Fruit fly (Drosophila melanogaster) whole organism, embryonic: ENCODE measurements around the gene CG18262.

Experiments used
- Ada2b ChIP-seq: fragments of 200-800 bp; sonication (Bioruptor generic); IDR thresholded peaks from 2 replicates; pipeline ENCODE4 v1.3.6; 2022; ENCODE audit warnings: missing biosample characterization, missing genetic modification characterization
- Blimp-1 ChIP-seq: fragments of 200-800 bp; sonication (Bioruptor generic); optimal IDR thresholded peaks from 3 replicates; lab custom pipeline; 2018; ENCODE audit warnings: missing biosample characterization, missing genetic modification characterization, mild to moderate bottlenecking, moderate library complexity, missing genetic modification reagents
- C15 ChIP-seq: fragments of 200-800 bp; sonication (Bioruptor generic); IDR thresholded peaks from 3 replicates; pipeline ENCODE4 v1.3.6; 2022; ENCODE audit warnings: missing biosample characterization, missing genetic modification characterization
- CG11093 ChIP-seq: fragments of 200-800 bp; sonication (Bioruptor generic); IDR thresholded peaks from 3 replicates; pipeline ENCODE4 v1.3.6; 2022; ENCODE audit warnings: missing biosample characterization, missing genetic modification characterization
- CG11456 ChIP-seq: fragments of 200-800 bp; sonication (Bioruptor generic); IDR thresholded peaks from 3 replicates; pipeline ENCODE4 v1.3.6; 2022; ENCODE audit warnings: missing biosample characterization, missing genetic modification characterization
- CG11696 ChIP-seq: fragments of 200-800 bp; sonication (Bioruptor generic); IDR thresholded peaks from 2 replicates; pipeline ENCODE4 v1.3.6; 2022; ENCODE audit warnings: missing biosample characterization, missing genetic modification characterization
- CG12104 ChIP-seq: fragments of 200-800 bp; sonication (Bioruptor generic); optimal IDR thresholded peaks from 3 replicates; lab custom pipeline; 2016; ENCODE audit warnings: missing biosample characterization, missing genetic modification characterization
- CG12236 ChIP-seq: fragments of 200-800 bp; sonication (Bioruptor generic); optimal IDR thresholded peaks from 2 replicates; lab custom pipeline; 2016; ENCODE audit warnings: missing biosample characterization, missing genetic modification characterization
- CG14860 ChIP-seq: fragments of 200-800 bp; sonication (Bioruptor generic); IDR thresholded peaks from 3 replicates; pipeline ENCODE4 v1.3.6; 2022; ENCODE audit warnings: missing biosample characterization, missing genetic modification characterization; ENCODE audit not compliant: partially characterized antibody
- CG14965 ChIP-seq: fragments of 200-800 bp; sonication (Bioruptor generic); optimal IDR thresholded peaks from 2 replicates; lab custom pipeline; 2016; ENCODE audit warnings: missing biosample characterization, missing genetic modification characterization, borderline replicate concordance
- CG15514 ChIP-seq: fragments of 200-800 bp; sonication (Bioruptor generic); optimal IDR thresholded peaks from 3 replicates; lab custom pipeline; 2017; ENCODE audit warnings: missing biosample characterization, missing genetic modification characterization, mild to moderate bottlenecking, moderate library complexity, missing genetic modification reagents
- CG1647 ChIP-seq: fragments of 200-800 bp; sonication (Bioruptor generic); optimal IDR thresholded peaks from 3 replicates; lab custom pipeline; 2016; ENCODE audit warnings: missing biosample characterization, missing genetic modification characterization
- CG16863 ChIP-seq: fragments of 200-800 bp; sonication (Bioruptor generic); optimal IDR thresholded peaks from 3 replicates; lab custom pipeline; 2016; ENCODE audit warnings: missing biosample characterization, missing genetic modification characterization
- CG17385 ChIP-seq: fragments of 200-800 bp; sonication (Bioruptor generic); optimal IDR thresholded peaks from 3 replicates; lab custom pipeline; 2018; ENCODE audit warnings: missing biosample characterization, mild to moderate bottlenecking, missing genetic modification characterization
- CG18619 ChIP-seq: fragments of 200-800 bp; sonication (Bioruptor generic); optimal IDR thresholded peaks from 3 replicates; lab custom pipeline; 2017; ENCODE audit warnings: missing biosample characterization, mild to moderate bottlenecking, missing genetic modification characterization
- CG2199 ChIP-seq: fragments of 200-800 bp; sonication (Bioruptor generic); IDR thresholded peaks from 3 replicates; pipeline ENCODE4 v1.3.6; 2022; ENCODE audit warnings: missing biosample characterization, missing genetic modification characterization
- CG3281 ChIP-seq: fragments of 200-800 bp; sonication (Bioruptor generic); optimal IDR thresholded peaks from 3 replicates; lab custom pipeline; 2017; ENCODE audit warnings: missing biosample characterization, mild to moderate bottlenecking, missing genetic modification characterization
- CG34224 ChIP-seq: fragments of 200-800 bp; sonication (Bioruptor generic); IDR thresholded peaks from 3 replicates; pipeline ENCODE4 v1.3.6; 2022; ENCODE audit warnings: missing biosample characterization, missing genetic modification characterization; ENCODE audit not compliant: partially characterized antibody
- CG5953 ChIP-seq: fragments of 200-800 bp; sonication (Bioruptor generic); IDR thresholded peaks from 2 replicates; pipeline ENCODE4 v1.3.6; 2022; ENCODE audit warnings: missing biosample characterization, missing genetic modification characterization
- CG6272 ChIP-seq: fragments of 200-800 bp; sonication (Bioruptor generic); IDR thresholded peaks from 2 replicates; pipeline ENCODE4 v1.3.6; 2022; ENCODE audit warnings: missing biosample characterization, missing genetic modification characterization
- CG6683 ChIP-seq: fragments of 200-800 bp; sonication (Bioruptor generic); optimal IDR thresholded peaks from 2 replicates; lab custom pipeline; 2017; ENCODE audit warnings: missing biosample characterization, mild to moderate bottlenecking, missing genetic modification characterization, missing genetic modification reagents
- CG7372 ChIP-seq: fragments of 200-800 bp; sonication (Bioruptor generic); IDR thresholded peaks from 2 replicates; pipeline ENCODE4 v1.3.6; 2022; ENCODE audit warnings: missing biosample characterization, missing genetic modification characterization
- CG7963 ChIP-seq: fragments of 200-800 bp; sonication (Bioruptor generic); IDR thresholded peaks from 3 replicates; pipeline ENCODE4 v1.3.6; 2022; ENCODE audit warnings: missing biosample characterization, missing genetic modification characterization; ENCODE audit not compliant: partially characterized antibody
- CG9727 ChIP-seq: fragments of 200-800 bp; sonication (Bioruptor generic); optimal IDR thresholded peaks from 3 replicates; lab custom pipeline; 2017; ENCODE audit warnings: missing biosample characterization, mild to moderate bottlenecking, missing genetic modification characterization
- Dad ChIP-seq: fragments of 200-800 bp; sonication (Bioruptor generic); optimal IDR thresholded peaks from 3 replicates; lab custom pipeline; 2016; ENCODE audit warnings: missing biosample characterization, missing genetic modification characterization
- Dp ChIP-seq: fragments of 200-800 bp; sonication (Bioruptor generic); optimal IDR thresholded peaks from 2 replicates; lab custom pipeline; 2018; ENCODE audit warnings: missing biosample characterization, mild to moderate bottlenecking, missing genetic modification characterization, moderate library complexity
- E2f2 ChIP-seq: fragments of 200-800 bp; sonication (Bioruptor generic); IDR thresholded peaks from 2 replicates; pipeline ENCODE4 v1.3.6; 2022; ENCODE audit warnings: missing biosample characterization, missing genetic modification characterization
- Elba2 ChIP-seq: fragments of 200-800 bp; sonication (Bioruptor generic); optimal IDR thresholded peaks from 3 replicates; lab custom pipeline; 2016; ENCODE audit warnings: missing biosample characterization, missing genetic modification characterization
- HLH3B ChIP-seq: fragments of 200-800 bp; sonication (Bioruptor generic); IDR thresholded peaks from 2 replicates; pipeline ENCODE4 v1.3.6; 2022; ENCODE audit warnings: missing biosample characterization, missing genetic modification characterization
- Hey ChIP-seq: fragments of 200-800 bp; sonication (Bioruptor generic); optimal IDR thresholded peaks from 3 replicates; lab custom pipeline; 2018; ENCODE audit warnings: missing biosample characterization, mild to moderate bottlenecking, missing genetic modification characterization
- HmgZ ChIP-seq: fragments of 200-800 bp; sonication (Bioruptor generic); optimal IDR thresholded peaks from 2 replicates; lab custom pipeline; 2018; ENCODE audit warnings: missing biosample characterization, mild to moderate bottlenecking, missing genetic modification characterization
- Hr51 ChIP-seq, 2 experiments: fragments of 200-800 bp; sonication (Bioruptor generic); optimal IDR thresholded peaks; 2 replicates in 1 of 2; 3 replicates in 1 of 2; lab custom pipeline; 2016 to 2018; ENCODE audit warnings: missing biosample characterization in 2 of 2, missing genetic modification characterization in 2 of 2, mild to moderate bottlenecking in 1 of 2, moderate library complexity in 1 of 2
- Optix ChIP-seq: fragments of 200-800 bp; sonication (Bioruptor generic); IDR thresholded peaks from 3 replicates; pipeline ENCODE4 v1.3.6; 2022; ENCODE audit warnings: missing biosample characterization, missing genetic modification characterization
- Sin3A ChIP-seq: fragments of >200 bp; optimal IDR thresholded peaks from 2 replicates; lab custom pipeline; 2018
- ash1 ChIP-seq: fragments of 200-800 bp; sonication (Bioruptor generic); optimal IDR thresholded peaks from 2 replicates; lab custom pipeline; 2018; ENCODE audit warnings: missing biosample characterization, mild to moderate bottlenecking, missing genetic modification characterization
- ci ChIP-seq: fragments of 200-800 bp; sonication (Bioruptor generic); IDR thresholded peaks from 3 replicates; pipeline ENCODE4 v1.3.6; 2022; ENCODE audit warnings: missing biosample characterization, missing genetic modification characterization
- corto ChIP-seq: fragments of 200-800 bp; sonication (Bioruptor generic); optimal IDR thresholded peaks from 2 replicates; lab custom pipeline; 2016; ENCODE audit warnings: missing biosample characterization, mild to moderate bottlenecking, missing genetic modification characterization, moderate library complexity
- crc ChIP-seq: fragments of 200-800 bp; sonication (Bioruptor generic); optimal IDR thresholded peaks from 2 replicates; lab custom pipeline; 2016; ENCODE audit warnings: missing biosample characterization, missing genetic modification characterization
- crol ChIP-seq: fragments of 200-800 bp; sonication (Bioruptor generic); IDR thresholded peaks from 2 replicates; pipeline ENCODE4 v1.3.6; 2022; ENCODE audit warnings: missing biosample characterization, missing genetic modification characterization
- dimm ChIP-seq: fragments of 200-800 bp; sonication (Bioruptor generic); IDR thresholded peaks from 2 replicates; pipeline ENCODE4 v1.3.6; 2022; ENCODE audit warnings: missing biosample characterization, missing genetic modification characterization
- eyg ChIP-seq: fragments of 200-800 bp; sonication (Bioruptor generic); optimal IDR thresholded peaks from 3 replicates; lab custom pipeline; 2016; ENCODE audit warnings: missing biosample characterization, missing genetic modification characterization
- fd96Cb ChIP-seq: fragments of 200-800 bp; sonication (Bioruptor generic); optimal IDR thresholded peaks from 2 replicates; lab custom pipeline; 2018; ENCODE audit warnings: missing biosample characterization, mild to moderate bottlenecking, missing genetic modification characterization, moderate library complexity
- grau ChIP-seq: fragments of 200-800 bp; optimal IDR thresholded peaks from 3 replicates; lab custom pipeline; 2019; ENCODE audit warnings: missing biosample characterization, mild to moderate bottlenecking, missing genetic modification characterization, moderate library complexity
- ham ChIP-seq: fragments of 200-800 bp; sonication (Bioruptor generic); IDR thresholded peaks from 2 replicates; pipeline ENCODE4 v1.3.6; 2022; ENCODE audit warnings: missing biosample characterization, missing genetic modification characterization
- org-1 ChIP-seq: fragments of 200-800 bp; sonication (Bioruptor generic); optimal IDR thresholded peaks from 2 replicates; lab custom pipeline; 2017; ENCODE audit warnings: missing biosample characterization, missing genetic modification characterization
- pnt ChIP-seq: fragments of 200-800 bp; sonication (Bioruptor generic); optimal IDR thresholded peaks from 3 replicates; lab custom pipeline; 2016; ENCODE audit warnings: missing biosample characterization, missing genetic modification characterization
- pzg ChIP-seq: fragments of 200-800 bp; sonication (Bioruptor generic); optimal IDR thresholded peaks from 3 replicates; lab custom pipeline; 2018; ENCODE audit warnings: missing biosample characterization, mild to moderate bottlenecking, missing genetic modification characterization, moderate library complexity
- sens-2 ChIP-seq: fragments of 200-800 bp; sonication (Bioruptor generic); IDR thresholded peaks from 2 replicates; pipeline ENCODE4 v1.3.6; 2022; ENCODE audit warnings: missing biosample characterization, missing genetic modification characterization
- sim ChIP-seq: fragments of 200-800 bp; sonication (Bioruptor generic); IDR thresholded peaks from 2 replicates; pipeline ENCODE4 v1.3.6; 2022; ENCODE audit warnings: missing biosample characterization, missing genetic modification characterization
- sima ChIP-seq: fragments of 200-800 bp; sonication (Bioruptor generic); optimal IDR thresholded peaks from 2 replicates; lab custom pipeline; 2016; ENCODE audit warnings: missing biosample characterization, missing genetic modification characterization
- yki ChIP-seq: fragments of >200 bp; optimal IDR thresholded peaks from 3 replicates; lab custom pipeline; 2018

CG18262 gene

DNA sequence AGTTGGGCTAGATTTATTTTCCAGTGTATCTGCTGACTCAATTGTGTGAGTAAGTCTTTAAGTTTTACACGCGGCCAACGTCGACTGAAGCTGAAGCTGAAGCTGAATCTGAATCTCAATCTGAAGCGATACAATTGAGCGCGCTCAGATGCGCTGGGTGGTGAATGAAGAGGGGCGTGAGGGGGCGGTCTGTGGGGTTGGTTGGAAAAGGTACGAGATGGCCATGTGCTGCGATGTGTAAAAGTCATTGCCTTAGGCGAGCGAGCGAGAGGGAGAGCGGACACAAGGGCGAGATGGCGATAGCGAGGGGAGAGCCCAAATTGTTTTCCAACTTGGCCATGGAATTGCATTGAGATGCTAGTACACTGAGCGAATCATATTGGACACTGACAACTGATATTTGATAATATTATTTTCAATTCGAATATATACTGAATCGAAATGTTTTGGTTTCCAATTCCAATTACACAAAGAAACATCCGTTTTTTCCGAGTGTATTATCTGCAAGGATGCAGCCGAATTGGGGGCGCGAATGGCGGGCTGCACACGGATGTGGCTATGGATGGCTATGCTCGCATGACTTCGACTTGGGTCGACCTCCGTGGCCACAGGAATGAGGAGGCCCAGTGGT lies 44.0 kb downstream of the CG18262 start (continued):
- TF ChIP-seq dimm (no peak), HmgZ (tag; lab: Kevin White, UChicago) (no peak), CG14965 (no peak), CG17385 (GFP tag; lab: Kevin White, UChicago) (peak; percentile 23), Hr51 (GFP tag; optimal IDR thresholded peaks at IDR 0.05; lab: Kevin White, UChicago) (peak in 1 of 2 experiments; percentile 57), Sin3A (lab: Kevin White, UChicago) (no peak), Blimp-1 (GFP tag; lab: Kevin White, UChicago) (peak; percentile 53), sim (GFP tag; lab: Robert Waterston, UW) (peak; percentile 35; the same call in 1 of the 2 replicates), crol (GFP tag; lab: Robert Waterston, UW) (peak; percentile 84), CG6272 (no peak), eyg (GFP tag; lab: Kevin White, UChicago) (no peak), C15 (GFP tag; lab: Robert Waterston, UW) (no peak), CG9727 (GFP tag; lab: Kevin White, UChicago) (no peak), CG11093 (GFP tag; lab: Robert Waterston, UW) (peak; percentile 57; the same call in 1 of the 3 replicates), CG1647 (no peak), CG5953 (GFP tag; lab: Robert Waterston, UW) (peak; percentile 68), ci (peak; percentile 77), CG15514 (GFP tag; lab: Kevin White, UChicago) (no peak), grau (tag; lab: Kevin White, UChicago) (peak; percentile 17), CG18619 (GFP tag; lab: Kevin White, UChicago) (no peak), Optix (peak; percentile 63; the same call in 2 of the 3 replicates), CG7372 (no peak), fd96Cb (tag; lab: Kevin White, UChicago) (peak; percentile 19), org-1 (peak; percentile 6), Hey (tag; lab: Kevin White, UChicago) (no peak), Dad (GFP tag; lab: Kevin White, UChicago) (no peak), CG7963 (GFP tag; lab: Robert Waterston, UW) (no peak), CG34224 (GFP tag; lab: Robert Waterston, UW) (no peak), sima (no peak), Elba2 (GFP tag; lab: Kevin White, UChicago) (no peak), CG14860 (no peak), pnt (peak; percentile 29), CG16863 (GFP tag; lab: Kevin White, UChicago) (no peak), HLH3B (peak; percentile 65), crc (GFP tag; lab: Kevin White, UChicago) (no peak), Dp (GFP tag; lab: Kevin White, UChicago) (no peak), CG12236 (GFP tag; lab: Kevin White, UChicago) (no peak), pzg (no peak), yki (lab: Kevin White, UChicago) (no peak), CG2199 (GFP tag; lab: Robert Waterston, UW) (no peak), CG6683 (GFP tag; lab: Kevin White, UChicago) (no peak), CG11696 (0 out of 2 replicates have a peak, but pooled peaks have one; percentile 29), CG11456 (GFP tag; lab: Robert Waterston, UW) (0 out of 3 replicates have a peak, but pooled peaks have one; percentile 51), CG12104 (GFP tag; lab: Kevin White, UChicago) (no peak), sens-2 (0 out of 2 replicates have a peak, but pooled peaks have one; percentile 31), corto (no peak), Ada2b (GFP tag; lab: Robert Waterston, UW) (peak; percentile 61), E2f2 (peak; percentile 39; the same call in 1 of the 2 replicates), CG3281 (GFP tag; lab: Kevin White, UChicago) (no peak), ash1 (no peak), ham (no peak)
